Worm (Caenorhabditis elegans): ENCODE measurements around the gene srx-117.

DNA sequence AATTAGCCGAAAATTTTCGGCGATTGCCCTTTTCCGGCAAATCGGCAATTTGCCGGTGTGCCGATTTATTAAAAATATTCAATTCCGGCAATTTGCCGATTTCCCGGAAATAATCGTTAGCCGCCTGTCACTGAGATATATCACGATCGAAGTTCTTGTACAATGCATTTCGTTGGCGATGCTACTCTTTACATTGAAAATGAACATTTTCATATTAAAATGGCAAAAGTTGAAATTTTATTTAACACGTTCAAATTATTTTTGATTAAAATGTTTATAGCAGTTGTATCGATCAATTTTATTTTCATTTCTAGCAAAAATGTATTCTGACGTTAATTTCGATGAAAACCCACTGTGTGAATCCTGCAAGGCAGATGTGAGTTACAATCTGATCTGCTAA lies 29.5 kb upstream of the srx-117 start, which contains the start of gene M03E7.3:
- TF ChIP-seq jun-1 (tag; optimal IDR thresholded peaks at IDR 0.05) = no peak
- no peak for TF ChIP-seq nhr-237 (tag; optimal IDR thresholded peaks at IDR 0.05)
- no peak for TF ChIP-seq aha-1 (tag; optimal IDR thresholded peaks at IDR 0.05)
- no peak for TF ChIP-seq ceh-82 (tag; optimal IDR thresholded peaks at IDR 0.05)
